Worm (Caenorhabditis elegans) whole organism, L4 larva: ENCODE results near the gene F01G10.10.

ENCODE experiments used
- D1046.2 ChIP-seq: fragments of 200-800 bp; sonication (Bioruptor generic); IDR thresholded peaks from 2 replicates; pipeline ENCODE4 v1.3.6; 2022; ENCODE audit warnings: missing genetic modification characterization, missing compliant biosample characterization
- F26F4.8 ChIP-seq: fragments of 200-800 bp; sonication (Bioruptor generic); conservative IDR thresholded peaks from 2 replicates; pipeline ENCODE4 v1.3.6; 2022; ENCODE audit warnings: missing genetic modification characterization, missing compliant biosample characterization
- F37D6.2 ChIP-seq: sonication (generic microtip); optimal IDR thresholded peaks from 2 replicates; lab custom pipeline; 2016; ENCODE audit warnings: mild to moderate bottlenecking, missing genetic modification characterization, missing compliant biosample characterization
- R02D3.7 ChIP-seq: fragments of 150-350 bp; sonication (generic microtip); optimal IDR thresholded peaks from 3 replicates; lab custom pipeline; 2014; ENCODE audit warnings: missing biosample characterization, missing genetic modification characterization
- T20F7.1 ChIP-seq: fragments of 200-800 bp; sonication (Bioruptor generic); optimal IDR thresholded peaks from 2 replicates; lab custom pipeline; 2018; ENCODE audit warnings: mild to moderate bottlenecking, missing genetic modification characterization, missing compliant biosample characterization
- Y105C5A.15 ChIP-seq: fragments of 200-800 bp; sonication (Bioruptor generic); IDR thresholded peaks from 2 replicates; pipeline ENCODE4 v1.3.6; 2022; ENCODE audit warnings: missing genetic modification characterization, missing compliant biosample characterization
- aha-1 ChIP-seq: fragments of 150-350 bp; peaks from one replicate; lab custom pipeline; 2014; ENCODE audit warnings: missing biosample characterization, missing genetic modification characterization
- aly-2 ChIP-seq: sonication (generic microtip); optimal IDR thresholded peaks from 2 replicates; lab custom pipeline; 2018; ENCODE audit warnings: missing biosample characterization, missing genetic modification characterization
- arid-1 ChIP-seq: fragments of 200-800 bp; sonication (Bioruptor generic); conservative IDR thresholded peaks from 2 replicates; pipeline ENCODE4 v1.3.6; 2022; ENCODE audit warnings: missing genetic modification reagents, missing genetic modification characterization, missing compliant biosample characterization
- attf-4 ChIP-seq: sonication (generic microtip); optimal IDR thresholded peaks from 3 replicates; lab custom pipeline; 2017; ENCODE audit warnings: missing biosample characterization, missing genetic modification characterization
- ceh-62 ChIP-seq: sonication (generic microtip); optimal IDR thresholded peaks from 2 replicates; lab custom pipeline; 2017; ENCODE audit warnings: missing biosample characterization, missing genetic modification characterization
- ces-1 ChIP-seq: fragments of 150-350 bp; sonication (generic microtip); optimal IDR thresholded peaks from 4 replicates; lab custom pipeline; 2014; ENCODE audit warnings: missing biosample characterization, missing genetic modification reagents, missing genetic modification characterization
- daf-12 ChIP-seq: fragments of 150-350 bp; optimal IDR thresholded peaks from 2 replicates; lab custom pipeline; 2014; ENCODE audit warnings: missing biosample characterization, missing genetic modification reagents, missing genetic modification characterization
- daf-16 ChIP-seq, 3 experiments: sonication (generic microtip); optimal IDR thresholded peaks; 2 replicates each; lab custom pipeline; 2016 to 2017; ENCODE audit warnings: missing genetic modification characterization in 3 of 3, missing genetic modification reagents in 3 of 3, mild to moderate bottlenecking in 2 of 3, missing compliant biosample characterization in 2 of 3, missing biosample characterization in 1 of 3, moderate library complexity in 1 of 3
- daf-8 ChIP-seq: fragments of 200-800 bp; sonication (Bioruptor generic); IDR thresholded peaks from 2 replicates; pipeline ENCODE4 v1.3.6; 2022; ENCODE audit warnings: missing genetic modification characterization, missing compliant biosample characterization
- dmd-6 ChIP-seq: fragments of 200-800 bp; sonication (Bioruptor generic); IDR thresholded peaks from 2 replicates; pipeline ENCODE4 v1.3.6; 2022; ENCODE audit warnings: missing genetic modification reagents, missing genetic modification characterization, missing compliant biosample characterization
- dpl-1 ChIP-seq: fragments of 150-350 bp; optimal IDR thresholded peaks from 2 replicates; lab custom pipeline; 2014; ENCODE audit warnings: missing biosample characterization, missing genetic modification reagents, missing genetic modification characterization
- duxl-1 ChIP-seq: sonication (generic microtip); optimal IDR thresholded peaks from 2 replicates; lab custom pipeline; 2016; ENCODE audit warnings: mild to moderate bottlenecking, missing genetic modification characterization, moderate library complexity, missing compliant biosample characterization; ENCODE audit not compliant: poor library complexity
- dve-1 ChIP-seq: sonication (generic microtip); optimal IDR thresholded peaks from 2 replicates; lab custom pipeline; 2017; ENCODE audit warnings: antibody characterized with exemption, mild to moderate bottlenecking, missing genetic modification characterization, missing compliant biosample characterization; ENCODE audit not compliant: insufficient read depth
- hlh-11 ChIP-seq: fragments of 200-800 bp; sonication (Bioruptor generic); optimal IDR thresholded peaks from 2 replicates; lab custom pipeline; 2018; ENCODE audit warnings: mild to moderate bottlenecking, missing genetic modification characterization, missing compliant biosample characterization
- lim-7 ChIP-seq: fragments of 200-800 bp; sonication (Bioruptor generic); IDR thresholded peaks from 2 replicates; pipeline ENCODE4 v1.3.6; 2022; ENCODE audit warnings: missing genetic modification characterization, missing compliant biosample characterization
- lin-13 ChIP-seq: fragments of 150-350 bp; optimal IDR thresholded peaks from 2 replicates; lab custom pipeline; 2014; ENCODE audit warnings: missing biosample characterization, missing genetic modification reagents, missing genetic modification characterization
- lin-38 ChIP-seq: fragments of 200-800 bp; sonication (Bioruptor generic); IDR thresholded peaks from 2 replicates; pipeline ENCODE4 v1.3.6; 2022; ENCODE audit warnings: missing genetic modification reagents, missing genetic modification characterization, missing compliant biosample characterization
- lin-39 ChIP-seq: fragments of 150-350 bp; optimal IDR thresholded peaks from 2 replicates; lab custom pipeline; 2014; ENCODE audit warnings: missing biosample characterization, missing genetic modification reagents, missing genetic modification characterization
- lsy-2 ChIP-seq, 2 experiments: fragments of 150-350 bp in 1 of 2; sonication (generic microtip) in 1 of 2; optimal IDR thresholded peaks; 2 replicates each; lab custom pipeline; 2014 to 2017; ENCODE audit warnings: missing biosample characterization in 2 of 2, missing genetic modification characterization in 2 of 2
- madf-5 ChIP-seq, 2 experiments: fragments of 200-800 bp; sonication (Bioruptor generic); IDR thresholded peaks; 2 replicates each; pipeline ENCODE4 v1.3.6; 2022; ENCODE audit warnings: missing compliant biosample characterization in 2 of 2, missing genetic modification characterization in 2 of 2
- madf-9 ChIP-seq: fragments of 200-800 bp; sonication (Bioruptor generic); conservative IDR thresholded peaks from 2 replicates; pipeline ENCODE4 v1.3.6; 2022; ENCODE audit warnings: missing genetic modification reagents, missing genetic modification characterization, missing compliant biosample characterization
- mdl-1 ChIP-seq, 2 experiments: fragments of 150-350 bp in 1 of 2; sonication (generic microtip) in 1 of 2; optimal IDR thresholded peaks; 2 replicates each; lab custom pipeline; 2014 to 2017; ENCODE audit warnings: missing biosample characterization in 2 of 2, missing genetic modification characterization in 2 of 2
- mep-1 ChIP-seq: fragments of 150-350 bp; sonication (generic microtip); optimal IDR thresholded peaks from 3 replicates; lab custom pipeline; 2014; ENCODE audit warnings: missing biosample characterization, missing genetic modification characterization
- nhr-10 ChIP-seq: fragments of 150-350 bp; optimal IDR thresholded peaks from 2 replicates; lab custom pipeline; 2014; ENCODE audit warnings: missing biosample characterization, missing genetic modification characterization
- nhr-11 ChIP-seq: fragments of 150-350 bp; optimal IDR thresholded peaks from 2 replicates; lab custom pipeline; 2014; ENCODE audit warnings: missing biosample characterization, missing genetic modification characterization
- nhr-237 ChIP-seq: sonication (generic microtip); optimal IDR thresholded peaks from 2 replicates; lab custom pipeline; 2017; ENCODE audit warnings: missing biosample characterization, missing genetic modification characterization
- nhr-25 ChIP-seq: sonication (generic microtip); optimal IDR thresholded peaks from 2 replicates; lab custom pipeline; 2017; ENCODE audit warnings: missing genetic modification characterization, mild to moderate bottlenecking, missing compliant biosample characterization, antibody characterized with exemption, moderate library complexity, borderline replicate concordance; ENCODE audit not compliant: insufficient read depth
- nhr-28 ChIP-seq: fragments of 150-350 bp; optimal IDR thresholded peaks from 2 replicates; lab custom pipeline; 2014; ENCODE audit warnings: missing biosample characterization, missing genetic modification characterization
- nhr-41 ChIP-seq: fragments of 200-800 bp; sonication (Bioruptor generic); IDR thresholded peaks from 2 replicates; pipeline ENCODE4 v1.3.6; 2022; ENCODE audit warnings: missing genetic modification reagents, missing genetic modification characterization, missing compliant biosample characterization
- nhr-42 ChIP-seq: fragments of 200-800 bp; sonication (Bioruptor generic); IDR thresholded peaks from 2 replicates; pipeline ENCODE4 v1.3.6; 2022; ENCODE audit warnings: missing genetic modification characterization, missing compliant biosample characterization
- nhr-48 ChIP-seq: sonication (generic microtip); optimal IDR thresholded peaks from 2 replicates; lab custom pipeline; 2016; ENCODE audit warnings: mild to moderate bottlenecking, missing genetic modification characterization, missing compliant biosample characterization
- nhr-77 ChIP-seq: fragments of 150-350 bp; optimal IDR thresholded peaks from 2 replicates; lab custom pipeline; 2014; ENCODE audit warnings: missing biosample characterization, missing genetic modification characterization
- php-3 ChIP-seq: fragments of 200-800 bp; sonication (Bioruptor generic); IDR thresholded peaks from 2 replicates; pipeline ENCODE4 v1.3.6; 2022; ENCODE audit warnings: missing genetic modification reagents, missing genetic modification characterization, missing compliant biosample characterization
- pqm-1 ChIP-seq: sonication (generic microtip); optimal IDR thresholded peaks from 2 replicates; lab custom pipeline; 2017; ENCODE audit warnings: missing biosample characterization, missing genetic modification characterization
- rbr-2 ChIP-seq: sonication (generic microtip); optimal IDR thresholded peaks from 2 replicates; lab custom pipeline; 2016; ENCODE audit warnings: missing genotype, missing genetic modification characterization, missing compliant biosample characterization
- saeg-2 ChIP-seq: fragments of 200-800 bp; sonication (Bioruptor generic); IDR thresholded peaks from 2 replicates; pipeline ENCODE4 v1.3.6; 2022; ENCODE audit warnings: missing genetic modification reagents, missing genetic modification characterization, missing compliant biosample characterization
- sdz-12 ChIP-seq: fragments of 200-800 bp; sonication (Bioruptor generic); optimal IDR thresholded peaks from 2 replicates; lab custom pipeline; 2018; ENCODE audit warnings: mild to moderate bottlenecking, missing genetic modification characterization, missing compliant biosample characterization
- spr-1 ChIP-seq: sonication (generic microtip); optimal IDR thresholded peaks from 2 replicates; lab custom pipeline; 2016; ENCODE audit warnings: mild to moderate bottlenecking, missing genetic modification characterization, missing compliant biosample characterization
- spr-3 ChIP-seq: fragments of 200-800 bp; sonication (Bioruptor generic); optimal IDR thresholded peaks from 2 replicates; lab custom pipeline; 2018; ENCODE audit warnings: mild to moderate bottlenecking, missing genetic modification characterization, missing compliant biosample characterization
- tag-97 ChIP-seq: fragments of 200-800 bp; sonication (Bioruptor generic); IDR thresholded peaks from 2 replicates; pipeline ENCODE4 v1.3.6; 2022; ENCODE audit warnings: missing genetic modification characterization, missing compliant biosample characterization
- tra-1 ChIP-seq: fragments of 200-800 bp; sonication (Bioruptor generic); IDR thresholded peaks from 2 replicates; pipeline ENCODE4 v1.3.6; 2022; ENCODE audit warnings: missing genetic modification reagents, missing genetic modification characterization, missing compliant biosample characterization
- unc-130 ChIP-seq: sonication (generic microtip); optimal IDR thresholded peaks from 2 replicates; lab custom pipeline; 2016; ENCODE audit warnings: missing genetic modification reagents, missing genetic modification characterization, missing compliant biosample characterization
- unc-39 ChIP-seq: sonication (generic microtip); optimal IDR thresholded peaks from 2 replicates; lab custom pipeline; 2017; ENCODE audit warnings: missing biosample characterization, missing genetic modification characterization
- zag-1 ChIP-seq: fragments of 150-350 bp; optimal IDR thresholded peaks from 2 replicates; lab custom pipeline; 2014; ENCODE audit warnings: missing biosample characterization, missing genetic modification characterization
- zfp-2 ChIP-seq: sonication (generic microtip); optimal IDR thresholded peaks from 2 replicates; lab custom pipeline; 2016; ENCODE audit warnings: mild to moderate bottlenecking, missing genetic modification characterization, missing compliant biosample characterization
- zfp-3 ChIP-seq: fragments of 200-800 bp; sonication (Bioruptor generic); conservative IDR thresholded peaks from 2 replicates; pipeline ENCODE4 v1.3.6; 2022; ENCODE audit warnings: missing genetic modification reagents, missing genetic modification characterization, missing compliant biosample characterization

F01G10.10 gene

DNA sequence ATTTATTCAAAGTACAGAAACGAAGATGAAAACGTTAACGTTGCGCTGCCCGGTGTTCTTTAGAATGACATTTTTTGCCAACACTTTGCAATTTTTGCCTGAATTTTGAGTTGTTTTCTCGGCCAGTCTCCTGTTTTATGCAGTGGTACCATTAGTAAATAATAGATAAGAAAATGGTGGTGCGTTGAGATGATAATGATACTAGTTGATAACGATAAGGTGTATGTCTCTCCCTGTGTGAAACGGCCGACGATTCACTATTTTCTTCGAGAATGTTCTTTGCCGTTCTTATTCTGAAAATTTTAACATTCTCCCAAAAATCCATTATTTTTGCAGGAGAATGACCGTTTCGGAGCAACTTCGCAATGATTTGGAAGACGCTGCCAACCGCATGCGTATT lies 2.7 kb upstream of the F01G10.10 start, which contains the start of gene tkt-1 (continued):
- TF ChIP-seq ceh-62 (tag; lab: Kevin White, UChicago) (no peak), rbr-2 (tag; lab: Kevin White, UChicago) (no peak), php-3 (peak; percentile 19; the same call in 1 of the 2 replicates), tag-97 (no peak), nhr-42 (GFP tag; lab: Robert Waterston, UW) (no peak), D1046.2 (GFP tag; lab: Robert Waterston, UW) (no peak), zfp-2 (no peak), nhr-77 (peak; percentile 25), F26F4.8 (GFP tag; lab: Robert Waterston, UW) (no peak), dpl-1 (no peak), dve-1 (tag; lab: Kevin White, UChicago) (peak; percentile 52), T20F7.1 (GFP tag; lab: Kevin White, UChicago) (peak; percentile 14), madf-5 (GFP tag; IDR thresholded peaks at IDR 0.05; lab: Robert Waterston, UW) (no peak), dmd-6 (peak; percentile 72), zag-1 (tag; lab: Kevin White, UChicago) (no peak), nhr-41 (GFP tag; lab: Robert Waterston, UW) (no peak), daf-8 (no peak), duxl-1 (tag; lab: Kevin White, UChicago) (no peak), aly-2 (tag; lab: Kevin White, UChicago) (no peak), hlh-11 (tag; lab: Kevin White, UChicago) (peak; percentile 49), nhr-28 (tag; lab: Kevin White, UChicago) (peak; percentile 67), attf-4 (no peak), daf-12 (tag; lab: Kevin White, UChicago) (no peak), nhr-11 (tag; lab: Kevin White, UChicago) (no peak), pqm-1 (tag; lab: Kevin White, UChicago) (peak; percentile 71), daf-16 (GFP tag; optimal IDR thresholded peaks at IDR 0.05; lab: Kevin White, UChicago) (no peak), daf-16 (tag; optimal IDR thresholded peaks at IDR 0.05; lab: Kevin White, UChicago) (peak; percentile 94), nhr-237 (tag; lab: Kevin White, UChicago) (no peak), lin-39 (no peak), ces-1 (no peak), unc-130 (GFP tag; lab: Kevin White, UChicago) (no peak), nhr-10 (tag; lab: Kevin White, UChicago) (peak; percentile 36), unc-39 (tag; lab: Kevin White, UChicago) (no peak), mdl-1 (tag; optimal IDR thresholded peaks at IDR 0.05; lab: Kevin White, UChicago) (no peak), nhr-48 (tag; lab: Kevin White, UChicago) (peak; percentile 25), spr-1 (no peak), mep-1 (tag; lab: Kevin White, UChicago) (peak; percentile 2), aha-1 (tag; lab: Kevin White, UChicago) (no peak), spr-3 (GFP tag; lab: Kevin White, UChicago) (no peak), nhr-25 (tag; lab: Kevin White, UChicago) (no peak), arid-1 (GFP tag; lab: Robert Waterston, UW) (no peak), sdz-12 (GFP tag; lab: Kevin White, UChicago) (no peak), F37D6.2 (tag; lab: Kevin White, UChicago) (no peak), lim-7 (GFP tag; lab: Robert Waterston, UW) (no peak), zfp-3 (GFP tag; lab: Robert Waterston, UW) (no peak), saeg-2 (GFP tag; lab: Robert Waterston, UW) (no peak), madf-9 (GFP tag; lab: Robert Waterston, UW) (no peak), Y105C5A.15 (GFP tag; lab: Robert Waterston, UW) (no peak), lsy-2 (tag; optimal IDR thresholded peaks at IDR 0.05; lab: Kevin White, UChicago) (peak in 1 of 2 experiments; percentile 9), lin-13 (GFP tag; lab: Kevin White, UChicago) (peak; percentile 10), tra-1 (GFP tag; lab: Robert Waterston, UW) (0 out of 2 replicates have a peak, but pooled peaks have one; percentile 18), R02D3.7 (tag; lab: Kevin White, UChicago) (no peak), lin-38 (GFP tag; lab: Robert Waterston, UW) (peak; percentile 23)
